Fruit fly (Drosophila melanogaster): ENCODE data around the gene CG12985.

The CG12985 gene

DNA sequence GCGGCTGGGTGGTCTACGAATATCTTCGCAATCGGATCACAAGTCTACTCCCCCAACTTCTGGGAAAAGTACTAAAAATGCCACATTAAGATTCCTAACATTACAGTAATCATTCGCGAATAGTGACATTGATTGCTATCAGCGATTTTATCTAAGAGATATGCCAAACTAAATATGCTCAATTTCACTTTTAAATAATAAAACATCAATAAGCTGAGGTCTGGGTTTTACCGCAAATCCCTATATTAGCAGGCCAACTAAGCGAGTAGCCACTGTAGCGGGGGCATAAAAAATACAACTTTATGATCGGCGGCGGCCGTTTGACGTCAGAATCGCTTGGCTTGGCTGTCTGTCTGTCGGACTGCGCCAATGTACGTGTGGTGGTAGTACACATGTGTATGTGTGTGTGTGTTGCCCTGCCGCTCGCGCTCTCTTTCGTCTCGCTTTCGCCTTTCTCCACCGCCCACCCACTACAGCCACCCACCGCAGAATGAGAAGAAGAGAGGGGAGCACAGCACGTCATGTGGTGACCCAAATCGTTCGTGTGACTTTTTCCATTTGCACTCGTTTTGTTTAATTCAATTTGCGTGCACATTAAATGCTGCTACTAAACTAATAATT is 3.1 kb upstream of the CG12985 start (continued):
- TF ChIP-seq NK7.1 (GFP tag; optimal IDR thresholded peaks at IDR 0.05) (peak; percentile 93), CG30403 (GFP tag; optimal IDR thresholded peaks at IDR 0.05) (peak; percentile 96), Atf3 (GFP tag; optimal IDR thresholded peaks at IDR 0.05) (peak; percentile 94), bbx (GFP tag; IDR thresholded peaks at IDR 0.05; ENCODE audit: partially characterized antibody) (no peak), CG12155 (GFP tag; optimal IDR thresholded peaks at IDR 0.05) (peak; percentile 93), CG11093 (GFP tag; IDR thresholded peaks at IDR 0.05) (peak; percentile 92), Doc3 (GFP tag; IDR thresholded peaks at IDR 0.05; ENCODE audit: partially characterized antibody) (no peak), Dll (GFP tag; IDR thresholded peaks at IDR 0.05; ENCODE audit: partially characterized antibody) (no peak), CG12071 (GFP tag; optimal IDR thresholded peaks at IDR 0.05) (peak; percentile 95), CG10959 (GFP tag; IDR thresholded peaks at IDR 0.05) (peak; percentile 70), da (GFP tag; optimal IDR thresholded peaks at IDR 0.05) (peak; percentile 80), TFAM (GFP tag; optimal IDR thresholded peaks at IDR 0.05) (no peak), cad (GFP tag; optimal IDR thresholded peaks at IDR 0.05) (no peak), CG14965 (GFP tag; optimal IDR thresholded peaks at IDR 0.05; ENCODE audit: borderline replicate concordance) (peak; percentile 50), CG5245 (GFP tag; optimal IDR thresholded peaks at IDR 0.05) (peak; percentile 85), Sry-β (GFP tag; optimal IDR thresholded peaks at IDR 0.05) (peak; percentile 14), CG14710 (tag; optimal IDR thresholded peaks at IDR 0.05) (peak; percentile 66), C15 (GFP tag; IDR thresholded peaks at IDR 0.05) (peak; percentile 90), twi (tag; optimal IDR thresholded peaks at IDR 0.05) (peak; percentile 90), gro (GFP tag; optimal IDR thresholded peaks at IDR 0.05) (peak; percentile 98), CG17802 (tag; optimal IDR thresholded peaks at IDR 0.05) (peak; percentile 72), ATbp (GFP tag; optimal IDR thresholded peaks at IDR 0.05) (peak; percentile 96), sima (GFP tag; optimal IDR thresholded peaks at IDR 0.05) (peak; percentile 79), CG34422 (GFP tag; IDR thresholded peaks at IDR 0.05) (peak; percentile 96), Lim3 (GFP tag; IDR thresholded peaks at IDR 0.05) (peak; percentile 87), Six4 (GFP tag; optimal IDR thresholded peaks at IDR 0.05) (peak; percentile 84), CG13624 (GFP tag; optimal IDR thresholded peaks at IDR 0.05) (peak; percentile 97), trh (GFP tag; optimal IDR thresholded peaks at IDR 0.05) (peak; percentile 76), CG34376 (GFP tag; optimal IDR thresholded peaks at IDR 0.05) (peak; percentile 82), pzg (GFP tag; optimal IDR thresholded peaks at IDR 0.05) (peak; percentile 20), HLH3B (GFP tag; IDR thresholded peaks at IDR 0.05) (peak; percentile 93), sob (GFP tag; IDR thresholded peaks at IDR 0.05) (peak; percentile 95), CG7271 (tag; optimal IDR thresholded peaks at IDR 0.05) (peak; percentile 9), zen (tag; optimal IDR thresholded peaks at IDR 0.05) (peak; percentile 66), GATAe (GFP tag; conservative IDR thresholded peaks at IDR 0.05) (peak; percentile 84), CG1603 (tag; optimal IDR thresholded peaks at IDR 0.05) (peak; percentile 96), CG2129 (GFP tag; IDR thresholded peaks at IDR 0.05; ENCODE audit: partially characterized antibody) (no peak), CG32532 (GFP tag; IDR thresholded peaks at IDR 0.05) (peak; percentile 97), CG11723 (GFP tag; optimal IDR thresholded peaks at IDR 0.05) (peak; percentile 94), Nf-YB (GFP tag; optimal IDR thresholded peaks at IDR 0.05) (peak; percentile 78), CG14860 (GFP tag; IDR thresholded peaks at IDR 0.05; ENCODE audit: partially characterized antibody) (no peak), CG6854 (GFP tag; optimal IDR thresholded peaks at IDR 0.05) (peak; percentile 74), Ravus (GFP tag; IDR thresholded peaks at IDR 0.05) (peak; percentile 85), Jarid2 (GFP tag; optimal IDR thresholded peaks at IDR 0.05) (peak; percentile 56), gcm (GFP tag; optimal IDR thresholded peaks at IDR 0.05) (peak; percentile 90), HLH4C (GFP tag; IDR thresholded peaks at IDR 0.05; ENCODE audit: partially characterized antibody) (no peak), ssp (GFP tag; IDR thresholded peaks at IDR 0.05) (peak; percentile 86), CG3163 (GFP tag; optimal IDR thresholded peaks at IDR 0.05) (peak; percentile 72), grau (tag; optimal IDR thresholded peaks at IDR 0.05) (peak; percentile 99), maf-S (GFP tag; optimal IDR thresholded peaks at IDR 0.05) (peak; percentile 92)

Measured in whole organism, embryonic.